Worm (Caenorhabditis elegans) whole organism, mixed stage, embryonic: ENCODE results near the gene srd-36.

ENCODE experiments used
- bed-3 ChIP-seq: fragments of 200-800 bp; sonication (Bioruptor generic); optimal IDR thresholded peaks from 3 replicates; lab custom pipeline; 2018; ENCODE audit warnings: mild to moderate bottlenecking, missing genetic modification characterization, moderate library complexity, missing compliant biosample characterization
- blmp-1 ChIP-seq: fragments of 150-350 bp; optimal IDR thresholded peaks from 2 replicates; lab custom pipeline; 2014; ENCODE audit warnings: missing biosample characterization, missing genetic modification characterization
- ceh-43 ChIP-seq: fragments of 200-800 bp; sonication (Bioruptor generic); optimal IDR thresholded peaks from 2 replicates; lab custom pipeline; 2018; ENCODE audit warnings: mild to moderate bottlenecking, missing genetic modification characterization, moderate library complexity, missing compliant biosample characterization
- ceh-83 ChIP-seq: fragments of 200-800 bp; sonication (Bioruptor generic); optimal IDR thresholded peaks from 2 replicates; lab custom pipeline; 2018; ENCODE audit warnings: mild to moderate bottlenecking, missing genetic modification characterization, missing compliant biosample characterization
- ces-1 ChIP-seq: fragments of 150-350 bp; optimal IDR thresholded peaks from 2 replicates; lab custom pipeline; 2014; ENCODE audit warnings: missing biosample characterization, missing genetic modification reagents, missing genetic modification characterization
- drap-1 ChIP-seq: fragments of 200-800 bp; sonication (Bioruptor generic); optimal IDR thresholded peaks from 3 replicates; lab custom pipeline; 2018; ENCODE audit warnings: mild to moderate bottlenecking, missing genetic modification characterization, missing compliant biosample characterization
- elt-1 ChIP-seq: sonication (generic microtip); optimal IDR thresholded peaks from 2 replicates; lab custom pipeline; 2017; ENCODE audit warnings: missing genetic modification characterization, mild to moderate bottlenecking, missing compliant biosample characterization, antibody characterized with exemption, moderate library complexity, borderline replicate concordance; ENCODE audit not compliant: insufficient read depth
- flh-1 ChIP-seq: fragments of 200-800 bp; sonication (Bioruptor generic); optimal IDR thresholded peaks from 2 replicates; lab custom pipeline; 2018; ENCODE audit warnings: mild to moderate bottlenecking, missing genetic modification characterization, moderate library complexity, missing compliant biosample characterization
- ham-2 ChIP-seq: fragments of 200-800 bp; sonication (Bioruptor generic); optimal IDR thresholded peaks from 2 replicates; lab custom pipeline; 2018; ENCODE audit warnings: mild to moderate bottlenecking, missing genetic modification characterization, missing compliant biosample characterization
- hlh-1 ChIP-seq: fragments of 150-350 bp; optimal IDR thresholded peaks from 2 replicates; lab custom pipeline; 2014; ENCODE audit warnings: missing biosample characterization, missing genetic modification reagents, missing genetic modification characterization
- lin-13 ChIP-seq: fragments of 150-350 bp; optimal IDR thresholded peaks from 2 replicates; lab custom pipeline; 2014; ENCODE audit warnings: missing biosample characterization, missing genetic modification characterization
- lin-32 ChIP-seq: fragments of 200-800 bp; sonication (Bioruptor generic); optimal IDR thresholded peaks from 2 replicates; lab custom pipeline; 2018; ENCODE audit warnings: mild to moderate bottlenecking, missing genetic modification characterization, missing compliant biosample characterization
- mab-5 ChIP-seq: fragments of 150-350 bp; optimal IDR thresholded peaks from 2 replicates; lab custom pipeline; 2014; ENCODE audit warnings: missing biosample characterization, missing genetic modification characterization
- mep-1 ChIP-seq: fragments of 150-350 bp; optimal IDR thresholded peaks from 2 replicates; lab custom pipeline; 2017; ENCODE audit warnings: missing biosample characterization, missing genetic modification reagents, missing genetic modification characterization, inconsistent platforms
- mls-2 ChIP-seq: sonication (generic microtip); optimal IDR thresholded peaks from 2 replicates; lab custom pipeline; 2016; ENCODE audit warnings: mild to moderate bottlenecking, missing genetic modification characterization, moderate library complexity, missing compliant biosample characterization
- nhr-12 ChIP-seq: fragments of 150-350 bp; optimal IDR thresholded peaks from 2 replicates; lab custom pipeline; 2014; ENCODE audit warnings: missing biosample characterization, missing genetic modification characterization
- nhr-2 ChIP-seq: fragments of 150-350 bp; optimal IDR thresholded peaks from 2 replicates; lab custom pipeline; 2014; ENCODE audit warnings: missing biosample characterization, missing genetic modification characterization
- nhr-237 ChIP-seq: fragments of 150-350 bp; optimal IDR thresholded peaks from 2 replicates; lab custom pipeline; 2014; ENCODE audit warnings: missing biosample characterization, missing genetic modification characterization
- nhr-28 ChIP-seq: fragments of 150-350 bp; optimal IDR thresholded peaks from 2 replicates; lab custom pipeline; 2014; ENCODE audit warnings: missing biosample characterization, missing genetic modification characterization
- nhr-76 ChIP-seq: sonication (generic microtip); optimal IDR thresholded peaks from 2 replicates; lab custom pipeline; 2017; ENCODE audit warnings: missing biosample characterization, missing genetic modification characterization
- pha-4 ChIP-seq: fragments of 150-350 bp; optimal IDR thresholded peaks from 2 replicates; lab custom pipeline; 2018; ENCODE audit warnings: missing biosample characterization, missing genetic modification reagents, missing genetic modification characterization
- sem-2 ChIP-seq: fragments of 200-800 bp; sonication (Bioruptor generic); optimal IDR thresholded peaks from 2 replicates; lab custom pipeline; 2018; ENCODE audit warnings: mild to moderate bottlenecking, missing genetic modification characterization, missing compliant biosample characterization
- snpc-4 ChIP-seq: fragments of 150-350 bp; optimal IDR thresholded peaks from 2 replicates; lab custom pipeline; 2014; ENCODE audit warnings: missing biosample characterization, missing genetic modification characterization
- sptf-1 ChIP-seq: sonication (generic microtip); optimal IDR thresholded peaks from 2 replicates; lab custom pipeline; 2017; ENCODE audit warnings: mild to moderate bottlenecking, missing genetic modification characterization, moderate library complexity, missing compliant biosample characterization
- tbx-8 ChIP-seq: fragments of 200-800 bp; sonication (Bioruptor generic); optimal IDR thresholded peaks from 2 replicates; lab custom pipeline; 2018; ENCODE audit warnings: mild to moderate bottlenecking, missing genetic modification characterization, moderate library complexity, missing compliant biosample characterization
- unc-120 ChIP-seq: sonication (generic microtip); optimal IDR thresholded peaks from 2 replicates; lab custom pipeline; 2017; ENCODE audit warnings: missing genetic modification characterization, missing compliant biosample characterization; ENCODE audit not compliant: poor library complexity, severe bottlenecking
- unc-39 ChIP-seq: fragments of 150-350 bp; optimal IDR thresholded peaks from 2 replicates; lab custom pipeline; 2014; ENCODE audit warnings: missing biosample characterization, missing genetic modification characterization
- unc-62 ChIP-seq: fragments of 150-350 bp; optimal IDR thresholded peaks from 2 replicates; lab custom pipeline; 2014; ENCODE audit warnings: missing biosample characterization, missing genetic modification reagents, missing genetic modification characterization
- zip-8 ChIP-seq: fragments of 150-350 bp; optimal IDR thresholded peaks from 2 replicates; lab custom pipeline; 2014; ENCODE audit warnings: missing biosample characterization, missing genetic modification characterization
- ztf-11 ChIP-seq: fragments of 150-350 bp; optimal IDR thresholded peaks from 2 replicates; lab custom pipeline; 2014; ENCODE audit warnings: missing biosample characterization, missing genetic modification characterization

Gene srd-36

DNA sequence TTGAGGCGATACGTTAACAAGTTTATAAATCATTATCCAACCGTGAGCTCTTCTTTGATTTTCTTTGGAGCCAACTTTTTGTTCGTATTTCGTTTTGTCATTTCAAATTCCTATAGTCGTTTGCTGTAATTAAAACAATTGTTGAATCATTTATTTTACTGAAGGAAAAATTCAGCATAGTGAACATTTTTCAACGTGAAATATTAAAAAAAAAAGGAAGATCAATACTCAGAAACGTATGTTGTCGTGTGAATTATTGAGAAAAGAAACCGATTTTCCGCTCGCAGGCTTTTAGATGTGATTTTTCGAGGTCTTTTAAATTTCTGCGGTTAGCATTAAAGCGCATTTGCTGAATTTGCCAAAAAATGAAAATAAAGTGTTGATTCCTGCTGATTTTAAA is 15.7 kb downstream of the srd-36 start, which contains the start of gene phf-33:
TSS of gene phf-33 (minus strand) at position 101 of the 400 bp plus-strand sequence.
- TF ChIP-seq lin-13 (no peak), unc-62 (GFP tag; lab: Kevin White, UChicago) (no peak), bed-3 (GFP tag; lab: Kevin White, UChicago) (no peak), nhr-28 (tag; lab: Kevin White, UChicago) (no peak), mep-1 (tag; lab: Kevin White, UChicago) (no peak), unc-120 (tag; lab: Kevin White, UChicago) (no peak), lin-32 (no peak), nhr-76 (no peak), elt-1 (tag; lab: Kevin White, UChicago) (no peak), ztf-11 (tag; lab: Kevin White, UChicago) (no peak), mab-5 (tag; lab: Kevin White, UChicago) (no peak)

DNA sequence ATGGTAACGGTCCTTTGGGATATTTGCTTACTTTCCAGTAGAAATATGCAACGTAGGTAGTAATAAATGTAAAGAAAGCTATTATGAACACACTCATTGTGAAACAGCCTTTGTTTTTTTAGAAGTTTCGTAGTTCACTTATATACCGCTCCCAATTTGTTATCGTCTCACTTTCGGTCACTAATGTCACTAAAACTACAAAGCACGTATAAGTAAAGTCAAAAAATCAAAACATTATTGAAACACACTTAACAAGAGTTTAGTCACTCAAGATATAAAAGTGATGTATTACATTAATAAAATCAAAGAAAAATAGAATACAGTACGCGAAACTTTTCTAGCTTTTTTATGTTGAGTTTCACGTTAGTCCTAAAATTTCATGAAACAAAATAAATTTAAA is 20.5 kb downstream of the srd-36 start, which contains the start of gene cyp-14A3:
TSS of gene cyp-14A3 (minus strand) at position 101 of the 400 bp plus-strand sequence.
- TF ChIP-seq elt-1 (tag; lab: Kevin White, UChicago): no peak
- TF ChIP-seq ceh-83: no peak
- no peak for TF ChIP-seq nhr-28 (tag; lab: Kevin White, UChicago)
- no peak for TF ChIP-seq unc-120 (tag; lab: Kevin White, UChicago)
- no peak for TF ChIP-seq mab-5 (tag; lab: Kevin White, UChicago)
- TF ChIP-seq nhr-12: no peak
- no peak for TF ChIP-seq mep-1 (tag; lab: Kevin White, UChicago)
- TF ChIP-seq nhr-2 (tag; lab: Kevin White, UChicago): no peak
- TF ChIP-seq nhr-237 (tag; lab: Kevin White, UChicago): no peak
- no peak for TF ChIP-seq mls-2 (tag; lab: Kevin White, UChicago)
- no peak for TF ChIP-seq sem-2 (GFP tag; lab: Kevin White, UChicago)
- no peak for TF ChIP-seq tbx-8 (GFP tag; lab: Kevin White, UChicago)
- TF ChIP-seq pha-4 (tag; lab: Kevin White, UChicago): no peak
- no peak for TF ChIP-seq snpc-4 (tag; lab: Kevin White, UChicago)
- no peak for TF ChIP-seq drap-1
- TF ChIP-seq sptf-1 (tag; lab: Kevin White, UChicago): no peak
- TF ChIP-seq bed-3 (GFP tag; lab: Kevin White, UChicago): no peak
- TF ChIP-seq ceh-43 (GFP tag; lab: Kevin White, UChicago): no peak
- TF ChIP-seq flh-1 (GFP tag; lab: Kevin White, UChicago): no peak
- TF ChIP-seq lin-32: no peak

ce11 chrX:13269586-13269985 is 25.0 kb downstream of the srd-36 start, which contains the start of gene cyp-14A2:
Gene cyp-14A2 (minus strand): TSS chrX:13269686.
- TF ChIP-seq ceh-43 (GFP tag; lab: Kevin White, UChicago) (no peak), nhr-28 (tag; lab: Kevin White, UChicago) (no peak), mab-5 (tag; lab: Kevin White, UChicago) (no peak), nhr-76 (no peak), ces-1 (GFP tag; lab: Kevin White, UChicago) (no peak), nhr-2 (tag; lab: Kevin White, UChicago) (no peak), zip-8 (tag; lab: Kevin White, UChicago) (no peak), hlh-1 (no peak), unc-62 (GFP tag; lab: Kevin White, UChicago) (no peak), lin-13 (no peak), sptf-1 (tag; lab: Kevin White, UChicago) (no peak), ceh-83 (no peak), pha-4 (tag; lab: Kevin White, UChicago) (no peak), tbx-8 (GFP tag; lab: Kevin White, UChicago) (no peak), ham-2 (no peak), flh-1 (GFP tag; lab: Kevin White, UChicago) (no peak), drap-1 (no peak), lin-32 (no peak)

ce11 chrX:13267230-13267629 is 27.3 kb downstream of the srd-36 start, which contains the start of gene cyp-14A1:
Gene cyp-14A1 (minus strand): TSS chrX:13267355.
- TF ChIP-seq snpc-4 (tag; lab: Kevin White, UChicago) (no peak), blmp-1 (tag; lab: Kevin White, UChicago) (no peak), hlh-1 (no peak), sptf-1 (tag; lab: Kevin White, UChicago) (no peak), mab-5 (tag; lab: Kevin White, UChicago) (no peak), unc-39 (tag; lab: Kevin White, UChicago) (no peak)
